Worm (Caenorhabditis elegans): ENCODE results near the gene lin-38.

lin-38 gene

ce11 chrII:13609655-13610054 is 33.9 kb downstream of the lin-38 start, which contains the start of gene gst-20:
TSS of gene gst-20 (minus strand) at chrII:13609824.
- no peak for TF ChIP-seq unc-62 (GFP tag; optimal IDR thresholded peaks at IDR 0.05)

ce11 chrII:13611186-13611585 is 35.5 kb downstream of the lin-38 start, which contains the start of gene gst-24:
TSS of gene gst-24 (minus strand) at chrII:13611366.
- no peak for TF ChIP-seq unc-62 (GFP tag; optimal IDR thresholded peaks at IDR 0.05)

DNA sequence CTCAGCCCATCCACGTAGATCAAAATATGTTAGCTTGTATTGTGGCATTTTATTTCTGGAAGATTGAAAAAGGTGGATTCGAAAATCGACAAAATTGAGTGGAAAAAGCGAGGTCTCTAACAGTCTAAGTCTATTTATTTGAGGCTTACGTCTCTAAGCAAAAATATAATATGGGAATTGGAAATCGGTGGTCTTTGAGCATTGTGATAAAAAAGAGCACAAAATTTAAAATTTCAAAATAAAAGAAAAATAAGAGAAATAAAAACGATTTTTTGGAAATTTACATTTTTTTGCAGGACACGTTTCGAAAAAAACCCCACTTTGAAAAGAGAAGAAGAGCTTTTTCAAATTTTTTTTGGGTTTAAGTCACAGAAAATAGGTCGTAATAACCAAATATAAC is 37.4 kb downstream of the lin-38 start, which contains the start of gene gst-15:
Gene gst-15, minus strand, starts transcription at position 101 of the 400 bp plus-strand sequence.
- TF ChIP-seq unc-62 (GFP tag; optimal IDR thresholded peaks at IDR 0.05), result no peak

- TF ChIP-seq unc-62 (GFP tag; optimal IDR thresholded peaks at IDR 0.05), result no peak
Measured at ce11 chrII:13614516-13614915, 38.8 kb downstream of the lin-38 start.

DNA sequence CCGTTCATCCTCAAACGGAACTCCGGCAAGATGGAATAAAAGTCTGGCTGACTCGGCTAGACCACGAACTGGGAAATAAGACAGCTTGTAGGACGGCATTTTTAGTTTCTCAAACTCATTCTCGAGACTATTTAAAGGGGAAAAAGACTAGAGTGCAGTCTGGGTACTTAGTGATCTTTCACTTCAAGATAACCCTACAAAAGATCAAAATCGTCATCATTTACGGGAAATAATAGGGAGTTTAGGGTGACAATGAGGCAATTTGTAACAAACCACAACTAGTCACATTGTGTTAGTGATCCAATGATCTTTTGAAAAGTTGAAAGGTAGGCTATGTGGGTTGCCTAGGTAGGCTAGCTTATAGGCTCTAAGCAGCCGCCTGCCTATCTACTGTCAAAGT is 40.3 kb downstream of the lin-38 start, which contains the start of gene gst-14:
Gene gst-14, minus strand, starts transcription at position 101 of the 400 bp plus-strand sequence.
- TF ChIP-seq unc-62 (GFP tag; optimal IDR thresholded peaks at IDR 0.05), result no peak

ce11 chrII:13617808-13618207 is 42.1 kb downstream of the lin-38 start, which contains the start of gene gst-12:
TSS of gene gst-12 (minus strand) at chrII:13618061.
- TF ChIP-seq unc-62 (GFP tag; optimal IDR thresholded peaks at IDR 0.05), result no peak

DNA sequence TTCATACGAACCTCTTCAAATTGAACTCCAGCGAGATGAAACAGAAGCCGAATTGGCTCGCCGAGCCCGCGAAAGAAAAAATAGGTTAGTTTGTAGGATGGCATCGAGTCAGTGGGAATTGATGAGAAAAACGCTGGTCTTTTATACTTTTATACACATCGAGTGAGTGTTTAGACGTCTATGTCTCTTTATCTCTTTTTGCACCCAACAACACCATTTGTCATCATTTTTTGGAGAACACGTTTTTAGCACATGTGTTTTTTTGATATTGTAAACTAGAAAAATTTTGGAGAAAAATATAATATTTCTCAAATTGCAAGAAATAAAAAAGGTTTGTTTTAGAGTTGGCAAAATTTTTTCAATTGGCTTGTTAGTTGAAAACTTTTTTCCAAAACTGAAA is 48.6 kb downstream of the lin-38 start, which contains the start of gene gst-16:
Gene gst-16, minus strand, starts transcription at position 111 of the 400 bp plus-strand sequence.
- no peak for TF ChIP-seq unc-62 (GFP tag; optimal IDR thresholded peaks at IDR 0.05)

ce11 chrII:13627001-13627400 is 51.3 kb downstream of the lin-38 start, which contains the start of gene gst-19:
TSS of gene gst-19 (minus strand) at chrII:13627145.
- TF ChIP-seq unc-62 (GFP tag; optimal IDR thresholded peaks at IDR 0.05), result no peak

DNA sequence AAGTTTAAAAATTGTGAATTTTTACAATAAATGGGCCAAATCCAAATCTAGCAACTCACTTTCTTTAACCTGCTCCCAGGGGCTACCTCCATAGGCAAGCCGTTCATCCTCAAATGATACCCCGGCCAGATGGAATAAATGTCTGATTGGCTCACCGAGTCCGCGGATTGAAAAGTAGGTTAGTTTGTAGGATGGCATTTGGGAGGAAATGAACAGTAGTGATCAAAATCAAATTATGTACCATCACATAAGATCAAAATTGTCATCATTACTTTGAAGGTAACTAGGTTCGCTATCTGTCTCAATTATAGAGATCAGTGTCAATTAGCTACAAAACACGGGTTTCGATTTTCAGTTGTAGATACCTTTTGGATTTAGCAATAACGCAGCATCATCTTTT is 55.0 kb downstream of the lin-38 start, which contains the start of the genes gst-17 and gst-18:
Gene gst-17, minus strand, starts transcription at position 101 of the 400 bp plus-strand sequence.
Gene gst-18, minus strand, starts transcription at position 198 of the 400 bp plus-strand sequence.
- no peak for TF ChIP-seq unc-62 (GFP tag; optimal IDR thresholded peaks at IDR 0.05)

DNA sequence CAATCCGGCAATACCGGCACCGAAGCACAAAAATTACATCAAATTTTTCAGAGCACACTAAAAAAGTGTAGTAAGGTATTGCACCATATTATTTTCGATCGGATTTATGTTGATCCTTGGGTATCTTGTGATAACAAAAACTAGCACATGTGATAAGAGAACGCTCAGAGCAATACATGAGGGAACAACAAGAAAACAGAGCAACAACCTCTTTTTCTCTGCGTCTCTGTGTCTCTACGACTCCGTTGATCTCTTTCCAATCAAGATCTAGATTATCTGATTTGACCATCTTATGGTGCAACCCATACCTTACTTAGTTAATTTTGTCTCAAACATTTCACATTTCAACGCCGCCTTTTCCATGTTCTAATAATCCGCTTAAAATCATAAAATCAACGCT is 56.5 kb downstream of the lin-38 start, which contains the start of gene tag-10:
Gene tag-10, plus strand, starts transcription at position 347 of the 400 bp plus-strand sequence.
- TF ChIP-seq unc-62 (GFP tag; optimal IDR thresholded peaks at IDR 0.05), result no peak
